Worm (Caenorhabditis elegans): ENCODE measurements around the gene fbxa-163.

The fbxa-163 gene

DNA sequence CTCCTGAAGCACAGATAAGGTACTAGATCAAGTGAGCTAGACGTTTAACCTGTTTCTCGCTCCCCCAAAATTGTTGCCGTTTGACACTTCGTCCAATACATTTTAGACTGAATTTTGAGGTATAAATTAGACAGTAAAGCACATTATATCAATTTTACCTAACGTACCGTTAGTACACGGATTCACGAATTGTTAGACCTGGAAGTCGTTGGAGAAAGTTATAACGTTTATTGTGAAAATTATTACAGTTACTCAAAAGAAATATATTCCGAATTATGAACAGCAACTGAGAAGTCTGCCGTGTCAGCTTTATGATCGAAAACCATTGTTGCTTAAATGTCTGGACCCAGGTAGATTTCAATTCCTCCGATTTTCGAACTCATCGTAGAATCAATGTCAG is 49.7 kb downstream of the fbxa-163 start:
- TF ChIP-seq ztf-29 (GFP tag; IDR thresholded peaks at IDR 0.05): no peak
- no peak for TF ChIP-seq cog-1 (tag; optimal IDR thresholded peaks at IDR 0.05)
- TF ChIP-seq ref-1 (GFP tag; conservative IDR thresholded peaks at IDR 0.05): no peak
- no peak for TF ChIP-seq ztf-23 (GFP tag; IDR thresholded peaks at IDR 0.05)
- no peak for TF ChIP-seq flt-1 (GFP tag; IDR thresholded peaks at IDR 0.05)
- no peak for TF ChIP-seq med-1 (GFP tag; optimal IDR thresholded peaks at IDR 0.05; ENCODE audit: insufficient read depth)
- no peak for TF ChIP-seq tab-1 (GFP tag; IDR thresholded peaks at IDR 0.05)
- TF ChIP-seq klf-2 (GFP tag; conservative IDR thresholded peaks at IDR 0.05): no peak
- TF ChIP-seq T22C8.4 (GFP tag; IDR thresholded peaks at IDR 0.05): no peak

Data from whole organism, midembryonic.